Worm (Caenorhabditis elegans): Measurements from ENCODE around the gene zhit-3.

ce11 chrV:10241121-10241803, 29.3 kb upstream of the zhit-3 start, which contains the start of the genes C12D8.21 and col-148:
- TF ChIP-seq zag-1 (tag; optimal IDR thresholded peaks at IDR 0.05) (no peak), nhr-6 (tag; optimal IDR thresholded peaks at IDR 0.05) (no peak), nhr-28 (tag; optimal IDR thresholded peaks at IDR 0.05) (no peak), daf-12 (tag; optimal IDR thresholded peaks at IDR 0.05) (no peak), ceh-62 (tag; optimal IDR thresholded peaks at IDR 0.05) (no peak), aly-2 (tag; optimal IDR thresholded peaks at IDR 0.05) (no peak)

Measured in whole organism, L4 larva.